Worm (Caenorhabditis elegans) whole organism, mixed stage, embryonic: ENCODE measurements around the gene col-129.

Source experiments
- blmp-1 ChIP-seq: fragments of 150-350 bp; optimal IDR thresholded peaks from 2 replicates; lab custom pipeline; 2014; ENCODE audit warnings: missing biosample characterization, missing genetic modification characterization
- hlh-1 ChIP-seq: fragments of 150-350 bp; optimal IDR thresholded peaks from 2 replicates; lab custom pipeline; 2014; ENCODE audit warnings: missing biosample characterization, missing genetic modification reagents, missing genetic modification characterization
- lin-32 ChIP-seq: fragments of 200-800 bp; sonication (Bioruptor generic); optimal IDR thresholded peaks from 2 replicates; lab custom pipeline; 2018; ENCODE audit warnings: mild to moderate bottlenecking, missing genetic modification characterization, missing compliant biosample characterization
- lsy-2 ChIP-seq: fragments of 150-350 bp; optimal IDR thresholded peaks from 2 replicates; lab custom pipeline; 2014; ENCODE audit warnings: missing biosample characterization, missing genetic modification characterization
- mab-5 ChIP-seq: fragments of 150-350 bp; optimal IDR thresholded peaks from 2 replicates; lab custom pipeline; 2014; ENCODE audit warnings: missing biosample characterization, missing genetic modification characterization
- mep-1 ChIP-seq: fragments of 150-350 bp; optimal IDR thresholded peaks from 2 replicates; lab custom pipeline; 2017; ENCODE audit warnings: missing biosample characterization, missing genetic modification reagents, missing genetic modification characterization, inconsistent platforms
- nhr-2 ChIP-seq: fragments of 150-350 bp; optimal IDR thresholded peaks from 2 replicates; lab custom pipeline; 2014; ENCODE audit warnings: missing biosample characterization, missing genetic modification characterization
- nhr-237 ChIP-seq: fragments of 150-350 bp; optimal IDR thresholded peaks from 2 replicates; lab custom pipeline; 2014; ENCODE audit warnings: missing biosample characterization, missing genetic modification characterization
- nhr-76 ChIP-seq: sonication (generic microtip); optimal IDR thresholded peaks from 2 replicates; lab custom pipeline; 2017; ENCODE audit warnings: missing biosample characterization, missing genetic modification characterization
- pha-4 ChIP-seq: fragments of 150-350 bp; optimal IDR thresholded peaks from 2 replicates; lab custom pipeline; 2018; ENCODE audit warnings: missing biosample characterization, missing genetic modification reagents, missing genetic modification characterization

- TF ChIP-seq mab-5 (tag; lab: Kevin White, UChicago) (no peak), nhr-2 (tag; lab: Kevin White, UChicago) (no peak), lin-32 (GFP tag; lab: Kevin White, UChicago) (no peak), mep-1 (no peak), lsy-2 (tag; lab: Kevin White, UChicago) (peak; percentile 41), pha-4 (no peak), blmp-1 (tag; lab: Kevin White, UChicago) (no peak), hlh-1 (no peak), nhr-76 (tag; lab: Kevin White, UChicago) (no peak), nhr-237 (tag; lab: Kevin White, UChicago) (no peak)
Observed at ce11 chrIV:12093384-12093783, 16.9 kb downstream of the col-129 start, which contains the start of gene cpsf-4.
